Worm (Caenorhabditis elegans): Measurements from ENCODE around the gene gex-2.

Gene gex-2

ce11 chrIV:625947-626548, 53.5 kb downstream of the gex-2 start:
- TF ChIP-seq mab-5 (tag; optimal IDR thresholded peaks at IDR 0.05) (no peak), mep-1 (tag; optimal IDR thresholded peaks at IDR 0.05) (no peak), bed-3 (GFP tag; optimal IDR thresholded peaks at IDR 0.05) (no peak), unc-120 (tag; optimal IDR thresholded peaks at IDR 0.05; ENCODE audit: poor library complexity, severe bottlenecking) (no peak), ztf-11 (tag; optimal IDR thresholded peaks at IDR 0.05) (no peak), blmp-1 (tag; optimal IDR thresholded peaks at IDR 0.05) (no peak), sptf-1 (tag; optimal IDR thresholded peaks at IDR 0.05) (no peak), nhr-28 (tag; optimal IDR thresholded peaks at IDR 0.05) (no peak), unc-39 (tag; optimal IDR thresholded peaks at IDR 0.05) (no peak), nhr-237 (tag; optimal IDR thresholded peaks at IDR 0.05) (no peak), ceh-43 (GFP tag; optimal IDR thresholded peaks at IDR 0.05) (no peak), lin-13 (tag; optimal IDR thresholded peaks at IDR 0.05) (no peak), cnd-1 (tag; optimal IDR thresholded peaks at IDR 0.05) (no peak)

ce11 chrIV:627237-627636, 54.7 kb downstream of the gex-2 start, which contains the start of gene nhr-76:
nhr-76 (plus strand) TSS chrIV:627537.
- no peak for TF ChIP-seq ceh-83 (GFP tag; optimal IDR thresholded peaks at IDR 0.05)

- TF ChIP-seq mls-2 (tag; optimal IDR thresholded peaks at IDR 0.05) (no peak), unc-120 (tag; optimal IDR thresholded peaks at IDR 0.05; ENCODE audit: poor library complexity, severe bottlenecking) (no peak), zip-8 (tag; optimal IDR thresholded peaks at IDR 0.05) (no peak), blmp-1 (tag; optimal IDR thresholded peaks at IDR 0.05) (no peak), ces-1 (GFP tag; optimal IDR thresholded peaks at IDR 0.05) (no peak), flh-1 (GFP tag; optimal IDR thresholded peaks at IDR 0.05) (no peak), lsy-2 (tag; optimal IDR thresholded peaks at IDR 0.05) (no peak), drap-1 (GFP tag; optimal IDR thresholded peaks at IDR 0.05) (no peak), bed-3 (GFP tag; optimal IDR thresholded peaks at IDR 0.05) (no peak), nhr-2 (tag; optimal IDR thresholded peaks at IDR 0.05) (no peak), ham-2 (GFP tag; optimal IDR thresholded peaks at IDR 0.05) (no peak), nhr-237 (tag; optimal IDR thresholded peaks at IDR 0.05) (no peak), mep-1 (tag; optimal IDR thresholded peaks at IDR 0.05) (no peak), hlh-1 (tag; optimal IDR thresholded peaks at IDR 0.05) (no peak), elt-1 (tag; optimal IDR thresholded peaks at IDR 0.05; ENCODE audit: borderline replicate concordance, insufficient read depth) (no peak), ztf-11 (tag; optimal IDR thresholded peaks at IDR 0.05) (no peak), ceh-43 (GFP tag; optimal IDR thresholded peaks at IDR 0.05) (no peak), elt-3 (tag; optimal IDR thresholded peaks at IDR 0.05) (no peak)
Observed at ce11 chrIV:630598-630997, 58.0 kb downstream of the gex-2 start.

ce11 chrIV:631869-632268, 59.3 kb downstream of the gex-2 start:
- TF ChIP-seq nhr-2 (tag; optimal IDR thresholded peaks at IDR 0.05) (no peak), zip-8 (tag; optimal IDR thresholded peaks at IDR 0.05) (no peak), unc-39 (tag; optimal IDR thresholded peaks at IDR 0.05) (no peak), ham-2 (GFP tag; optimal IDR thresholded peaks at IDR 0.05) (no peak), ztf-11 (tag; optimal IDR thresholded peaks at IDR 0.05) (no peak), lsy-2 (tag; optimal IDR thresholded peaks at IDR 0.05) (no peak), snpc-4 (tag; optimal IDR thresholded peaks at IDR 0.05) (no peak), nhr-237 (tag; optimal IDR thresholded peaks at IDR 0.05) (no peak), nhr-28 (tag; optimal IDR thresholded peaks at IDR 0.05) (no peak), M03D4.4 (tag; optimal IDR thresholded peaks at IDR 0.05) (no peak), ces-1 (GFP tag; optimal IDR thresholded peaks at IDR 0.05) (no peak), nhr-12 (tag; optimal IDR thresholded peaks at IDR 0.05) (no peak), blmp-1 (tag; optimal IDR thresholded peaks at IDR 0.05) (no peak), sem-2 (GFP tag; optimal IDR thresholded peaks at IDR 0.05) (no peak), elt-1 (tag; optimal IDR thresholded peaks at IDR 0.05; ENCODE audit: borderline replicate concordance, insufficient read depth) (no peak), hlh-1 (tag; optimal IDR thresholded peaks at IDR 0.05) (no peak)

Measured in whole organism, mixed stage, embryonic.